Fruit fly (Drosophila melanogaster): ENCODE results near the gene LManII.

The LManII gene

DNA sequence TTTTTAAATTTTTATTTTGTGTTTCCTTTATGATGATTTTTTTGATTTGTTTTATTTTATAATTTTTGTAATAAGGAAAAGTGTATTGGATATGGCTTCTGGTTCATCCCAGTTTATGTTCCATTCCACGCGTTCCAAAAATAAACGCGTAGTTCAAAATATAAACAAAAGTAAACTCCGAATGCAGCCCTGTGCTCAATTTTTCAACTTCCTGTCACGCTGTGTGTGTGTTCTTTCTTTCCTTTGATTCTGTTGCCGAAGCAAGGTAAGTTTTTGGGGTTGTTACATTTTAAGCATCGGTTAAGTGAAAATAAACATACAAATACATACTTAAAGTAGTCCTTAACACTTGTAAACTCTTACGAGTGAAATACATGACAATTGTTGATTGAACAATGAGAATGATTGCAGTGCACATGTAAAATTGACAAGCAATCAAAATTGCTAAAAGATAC lies 49.3 kb upstream of the LManII start, which contains the start of the genes Ip259 and RpS27A (continued):
- TF ChIP-seq pnt (GFP tag; optimal IDR thresholded peaks at IDR 0.05) (no peak), mld (GFP tag; IDR thresholded peaks at IDR 0.05; ENCODE audit: partially characterized antibody) (no peak), Abd-B (GFP tag; optimal IDR thresholded peaks at IDR 0.05) (no peak), ERR (GFP tag; optimal IDR thresholded peaks at IDR 0.05) (no peak), Jarid2 (GFP tag; optimal IDR thresholded peaks at IDR 0.05) (no peak), Sry-δ (GFP tag; optimal IDR thresholded peaks at IDR 0.05) (peak; percentile 50), Meics (GFP tag; optimal IDR thresholded peaks at IDR 0.05) (peak; percentile 91), tap (tag; optimal IDR thresholded peaks at IDR 0.05) (peak; percentile 66), CG31441 (GFP tag; IDR thresholded peaks at IDR 0.05) (no peak; the same call in 1 of the 2 replicates), CG10654 (GFP tag; optimal IDR thresholded peaks at IDR 0.05) (peak; percentile 69), salm (tag; optimal IDR thresholded peaks at IDR 0.05) (peak; percentile 21), vnd (GFP tag; IDR thresholded peaks at IDR 0.05; ENCODE audit: partially characterized antibody) (no peak), lilli (GFP tag; optimal IDR thresholded peaks at IDR 0.05) (peak; percentile 48), scrt (GFP tag; optimal IDR thresholded peaks at IDR 0.05) (peak; percentile 74), CHES-1-like (GFP tag; optimal IDR thresholded peaks at IDR 0.05) (peak; percentile 48), CG10959 (GFP tag; IDR thresholded peaks at IDR 0.05) (peak; percentile 41; the same call in 1 of the 2 replicates), hkb (optimal IDR thresholded peaks at IDR 0.05) (no peak), hkb (GFP tag; IDR thresholded peaks at IDR 0.05) (peak; percentile 68), CG34422 (GFP tag; IDR thresholded peaks at IDR 0.05) (peak; percentile 83; the same call in 2 of the 3 replicates), crol (GFP tag; IDR thresholded peaks at IDR 0.05) (no peak), fd64A (GFP tag; optimal IDR thresholded peaks at IDR 0.05) (peak; percentile 66), Adf1 (GFP tag; IDR thresholded peaks at IDR 0.05) (peak; percentile 37), Hr51 (GFP tag; optimal IDR thresholded peaks at IDR 0.05) (peak in 1 of 2 experiments; percentile 38), CG11723 (GFP tag; optimal IDR thresholded peaks at IDR 0.05) (peak; percentile 98), CG8388 (GFP tag; optimal IDR thresholded peaks at IDR 0.05) (peak; percentile 53), hb (GFP tag; IDR thresholded peaks at IDR 0.05; ENCODE audit: partially characterized antibody) (no peak), CTCF (GFP tag; optimal IDR thresholded peaks at IDR 0.05) (no peak), CG7745 (tag; optimal IDR thresholded peaks at IDR 0.05) (no peak), sug (tag; optimal IDR thresholded peaks at IDR 0.05) (peak; percentile 75), CG9609 (GFP tag; optimal IDR thresholded peaks at IDR 0.05) (peak; percentile 62), CG9817 (tag; optimal IDR thresholded peaks at IDR 0.05) (peak; percentile 70), Antp (GFP tag; optimal IDR thresholded peaks at IDR 0.05) (peak; percentile 61), NC2α (GFP tag; optimal IDR thresholded peaks at IDR 0.05) (peak; percentile 47), jigr1 (GFP tag; IDR thresholded peaks at IDR 0.05) (no peak), CG9727 (GFP tag; optimal IDR thresholded peaks at IDR 0.05) (peak; percentile 91), fd96Cb (tag; optimal IDR thresholded peaks at IDR 0.05) (peak; percentile 42), sd (tag; optimal IDR thresholded peaks at IDR 0.05) (no peak), ssp (GFP tag; IDR thresholded peaks at IDR 0.05) (peak; percentile 96), CG12236 (GFP tag; optimal IDR thresholded peaks at IDR 0.05) (peak; percentile 9), CG17912 (GFP tag; optimal IDR thresholded peaks at IDR 0.05) (peak; percentile 80), Tbp (GFP tag; optimal IDR thresholded peaks at IDR 0.05) (no peak), ash1 (GFP tag; optimal IDR thresholded peaks at IDR 0.05) (no peak), CG10366 (GFP tag; IDR thresholded peaks at IDR 0.05) (no peak; the same call in 1 of the 2 replicates), HLH3B (GFP tag; IDR thresholded peaks at IDR 0.05) (peak; percentile 73; the same call in 1 of the 2 replicates), Dref (GFP tag; IDR thresholded peaks at IDR 0.05) (peak; percentile 57), Bdp1 (GFP tag; optimal IDR thresholded peaks at IDR 0.05) (no peak), Stat92E (GFP tag; optimal IDR thresholded peaks at IDR 0.05) (peak in 1 of 3 experiments; percentile 65), pita (GFP tag; optimal IDR thresholded peaks at IDR 0.05) (no peak), cas (GFP tag; IDR thresholded peaks at IDR 0.05) (0 out of 2 replicates have a peak, but pooled peaks have one; percentile 35), corto (GFP tag; optimal IDR thresholded peaks at IDR 0.05) (no peak), Chrac-16 (GFP tag; optimal IDR thresholded peaks at IDR 0.05) (peak; percentile 52)

Data from whole organism, embryonic.